Worm (Caenorhabditis elegans) whole organism, midembryonic: ENCODE results near the gene F14H3.12.

Experiments used
- T22C8.4 ChIP-seq: fragments of 200-800 bp; sonication (Bioruptor generic); IDR thresholded peaks from 2 replicates; pipeline ENCODE4 v1.3.6; 2022; ENCODE audit warnings: missing genetic modification characterization, missing compliant biosample characterization
- cog-1 ChIP-seq: sonication (generic microtip); optimal IDR thresholded peaks from 2 replicates; lab custom pipeline; 2016; ENCODE audit warnings: missing genetic modification characterization, missing compliant biosample characterization
- flt-1 ChIP-seq: fragments of 200-800 bp; sonication (Bioruptor generic); IDR thresholded peaks from 2 replicates; pipeline ENCODE4 v1.3.6; 2022; ENCODE audit warnings: missing genetic modification characterization, missing compliant biosample characterization
- klf-2 ChIP-seq: fragments of 200-800 bp; sonication (Bioruptor generic); conservative IDR thresholded peaks from 2 replicates; pipeline ENCODE4 v1.3.6; 2022; ENCODE audit warnings: missing genetic modification reagents, missing genetic modification characterization, missing compliant biosample characterization
- med-1 ChIP-seq: sonication (generic microtip); optimal IDR thresholded peaks from 2 replicates; lab custom pipeline; 2017; ENCODE audit warnings: missing genetic modification characterization, mild to moderate bottlenecking, missing compliant biosample characterization, antibody characterized with exemption, missing genetic modification reagents; ENCODE audit not compliant: insufficient read depth
- ref-1 ChIP-seq: fragments of 200-800 bp; sonication (Bioruptor generic); conservative IDR thresholded peaks from 2 replicates; pipeline ENCODE4 v1.3.6; 2022; ENCODE audit warnings: missing genetic modification reagents, missing genetic modification characterization, missing compliant biosample characterization
- ztf-23 ChIP-seq: fragments of 200-800 bp; sonication (Bioruptor generic); IDR thresholded peaks from 2 replicates; pipeline ENCODE4 v1.3.6; 2022; ENCODE audit warnings: missing genetic modification reagents, missing genetic modification characterization, missing compliant biosample characterization
- ztf-29 ChIP-seq: fragments of 200-800 bp; sonication (Bioruptor generic); IDR thresholded peaks from 2 replicates; pipeline ENCODE4 v1.3.6; 2022; ENCODE audit warnings: missing genetic modification reagents, missing genetic modification characterization, missing compliant biosample characterization

DNA sequence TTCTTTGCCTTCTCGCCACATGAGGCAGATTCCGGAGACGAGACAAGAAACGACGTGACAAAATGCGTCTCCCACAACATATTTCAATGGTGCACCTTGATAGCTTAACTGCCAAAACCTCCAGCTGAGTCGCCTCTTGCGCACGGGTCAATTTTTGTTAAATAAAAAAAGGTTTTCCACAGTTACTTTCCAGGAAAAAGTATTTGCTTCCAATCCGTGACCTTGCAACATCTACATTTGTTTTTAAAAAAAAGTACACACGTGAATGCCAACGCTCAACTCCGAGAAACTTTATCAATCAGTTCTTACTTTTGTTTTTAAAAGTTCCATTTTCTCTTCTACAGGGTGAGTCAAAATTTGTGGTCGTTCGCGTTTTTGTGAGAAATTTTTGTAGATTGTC lies 19.2 kb upstream of the F14H3.12 start, which contains the start of gene F22B8.7:
- TF ChIP-seq flt-1 (no peak), med-1 (GFP tag; lab: Kevin White, UChicago) (no peak), klf-2 (GFP tag; lab: Robert Waterston, UW) (no peak), T22C8.4 (GFP tag; lab: Robert Waterston, UW) (no peak), ref-1 (GFP tag; lab: Robert Waterston, UW) (no peak), ztf-29 (no peak), ztf-23 (GFP tag; lab: Robert Waterston, UW) (no peak), cog-1 (tag; lab: Kevin White, UChicago) (no peak)
